Worm (Caenorhabditis elegans) whole organism, L1 larva: ENCODE data around the gene nep-23.
"Not testable (repeated sequence)": the region's sequence is repeated elsewhere in the genome, so short reads cannot be mapped to it uniquely, and the experiment has no call there.

Source experiments
- F16B12.6 ChIP-seq: fragments of 150-350 bp; optimal IDR thresholded peaks from 2 replicates; lab custom pipeline; 2014; ENCODE audit warnings: missing biosample characterization, missing genetic modification characterization
- aly-2 ChIP-seq: fragments of 150-350 bp; optimal IDR thresholded peaks from 2 replicates; lab custom pipeline; 2014; ENCODE audit warnings: missing biosample characterization, missing genetic modification characterization
- blmp-1 ChIP-seq: fragments of 150-350 bp; optimal IDR thresholded peaks from 2 replicates; lab custom pipeline; 2014; ENCODE audit warnings: missing biosample characterization, missing genetic modification characterization
- ceh-8 ChIP-seq: fragments of 200-800 bp; sonication (Bioruptor generic); optimal IDR thresholded peaks from 2 replicates; lab custom pipeline; 2018; ENCODE audit warnings: mild to moderate bottlenecking, missing genetic modification characterization, moderate library complexity, missing compliant biosample characterization
- ceh-82 ChIP-seq, 3 experiments: fragments of 150-350 bp in 1 of 3; sonication (generic microtip) in 2 of 3; optimal IDR thresholded peaks; 2 replicates each; lab custom pipeline; 2014 to 2017; ENCODE audit warnings: missing biosample characterization in 3 of 3, missing genetic modification characterization in 3 of 3
- efl-1 ChIP-seq, 4 experiments: fragments of 150-350 bp; optimal IDR thresholded peaks in 3 of 4; peaks in 1 of 4; 1 replicate in 1 of 4; 2 replicates in 3 of 4; lab custom pipeline; 2014; ENCODE audit warnings: missing biosample characterization in 2 of 4, missing genetic modification characterization in 2 of 4, missing genetic modification reagents in 2 of 4
- egl-13 ChIP-seq: sonication (generic microtip); optimal IDR thresholded peaks from 2 replicates; lab custom pipeline; 2016; ENCODE audit warnings: missing genotype, missing genetic modification reagents, missing genetic modification characterization, missing compliant biosample characterization
- elt-3 ChIP-seq, 6 experiments: fragments of 150-350 bp in 1 of 6; sonication (generic microtip); optimal IDR thresholded peaks; 2 replicates each; lab custom pipeline; 2017 to 2018; ENCODE audit warnings: missing biosample characterization in 6 of 6, missing genetic modification characterization in 6 of 6, inconsistent platforms in 1 of 6
- fkh-4 ChIP-seq: sonication (generic microtip); optimal IDR thresholded peaks from 2 replicates; lab custom pipeline; 2016; ENCODE audit warnings: missing compliant biosample characterization, missing genetic modification characterization, borderline replicate concordance
- irx-1 ChIP-seq: sonication (generic microtip); optimal IDR thresholded peaks from 2 replicates; lab custom pipeline; 2016; ENCODE audit warnings: missing genetic modification characterization, missing compliant biosample characterization
- isw-1 ChIP-seq: fragments of 200-800 bp; sonication (Bioruptor generic); IDR thresholded peaks from 2 replicates; pipeline ENCODE4 v1.3.6; 2022; ENCODE audit warnings: missing genetic modification characterization, missing compliant biosample characterization
- lin-13 ChIP-seq: fragments of 150-350 bp; optimal IDR thresholded peaks from 2 replicates; lab custom pipeline; 2014; ENCODE audit warnings: missing biosample characterization, missing genetic modification reagents, missing genetic modification characterization
- lin-14 ChIP-seq: fragments of 200-800 bp; sonication (Bioruptor generic); optimal IDR thresholded peaks from 2 replicates; lab custom pipeline; 2018; ENCODE audit warnings: mild to moderate bottlenecking, missing genetic modification characterization, moderate library complexity, missing compliant biosample characterization
- lir-3 ChIP-seq: sonication (generic microtip); optimal IDR thresholded peaks from 2 replicates; lab custom pipeline; 2016; ENCODE audit warnings: mild to moderate bottlenecking, missing genetic modification characterization, moderate library complexity, missing compliant biosample characterization; ENCODE audit not compliant: poor library complexity
- mab-9 ChIP-seq: fragments of 200-800 bp; sonication (Bioruptor generic); IDR thresholded peaks from 2 replicates; pipeline ENCODE4 v1.3.6; 2022; ENCODE audit warnings: missing genetic modification reagents, missing genetic modification characterization, missing compliant biosample characterization
- nhr-19 ChIP-seq: fragments of 200-800 bp; sonication (Bioruptor generic); conservative IDR thresholded peaks from 2 replicates; pipeline ENCODE4 v1.3.6; 2022; ENCODE audit warnings: missing genetic modification characterization, missing compliant biosample characterization
- nhr-20 ChIP-seq: sonication (generic microtip); optimal IDR thresholded peaks from 2 replicates; lab custom pipeline; 2016; ENCODE audit warnings: mild to moderate bottlenecking, missing genetic modification characterization, missing compliant biosample characterization
- nhr-28 ChIP-seq: fragments of 150-350 bp; optimal IDR thresholded peaks from 2 replicates; lab custom pipeline; 2014; ENCODE audit warnings: missing biosample characterization, missing genetic modification characterization
- nhr-71 ChIP-seq: sonication (generic microtip); optimal IDR thresholded peaks from 2 replicates; lab custom pipeline; 2016; ENCODE audit warnings: mild to moderate bottlenecking, missing genetic modification characterization, moderate library complexity, missing compliant biosample characterization
- nhr-76 ChIP-seq: sonication (generic microtip); optimal IDR thresholded peaks from 2 replicates; lab custom pipeline; 2017; ENCODE audit warnings: missing biosample characterization, missing genetic modification characterization
- nhr-85 ChIP-seq: sonication (generic microtip); peaks from one replicate; lab custom pipeline; 2016; ENCODE audit warnings: missing genetic modification characterization, inconsistent platforms, missing compliant biosample characterization
- nhr-90 ChIP-seq: sonication (generic microtip); optimal IDR thresholded peaks from 2 replicates; lab custom pipeline; 2016; ENCODE audit warnings: mild to moderate bottlenecking, missing genetic modification characterization, missing compliant biosample characterization; ENCODE audit not compliant: poor library complexity
- pag-3 ChIP-seq: sonication (generic microtip); optimal IDR thresholded peaks from 2 replicates; lab custom pipeline; 2017; ENCODE audit warnings: missing genetic modification characterization, mild to moderate bottlenecking, missing compliant biosample characterization, antibody characterized with exemption, borderline replicate concordance; ENCODE audit not compliant: insufficient read depth
- skn-1 ChIP-seq: fragments of 150-350 bp; optimal IDR thresholded peaks from 2 replicates; lab custom pipeline; 2014; ENCODE audit warnings: missing biosample characterization, missing genetic modification characterization
- sptf-1 ChIP-seq: fragments of 150-350 bp; optimal IDR thresholded peaks from 2 replicates; lab custom pipeline; 2014; ENCODE audit warnings: missing biosample characterization, missing genetic modification characterization
- tbx-2 ChIP-seq: sonication (generic microtip); optimal IDR thresholded peaks from 2 replicates; lab custom pipeline; 2016; ENCODE audit warnings: missing genetic modification characterization, missing compliant biosample characterization
- unc-30 ChIP-seq: sonication (generic microtip); optimal IDR thresholded peaks from 2 replicates; lab custom pipeline; 2017; ENCODE audit warnings: missing biosample characterization, missing genetic modification characterization
- unc-62 ChIP-seq: fragments of 150-350 bp; optimal IDR thresholded peaks from 2 replicates; lab custom pipeline; 2014; ENCODE audit warnings: missing biosample characterization, missing genetic modification reagents, missing genetic modification characterization
- unc-98 ChIP-seq: fragments of 200-800 bp; sonication (Bioruptor generic); IDR thresholded peaks from 2 replicates; pipeline ENCODE4 v1.3.6; 2022; ENCODE audit warnings: missing genetic modification characterization, missing compliant biosample characterization
- xbp-1 ChIP-seq: sonication (generic microtip); optimal IDR thresholded peaks from 2 replicates; lab custom pipeline; 2016; ENCODE audit warnings: missing genetic modification characterization, missing compliant biosample characterization
- zag-1 ChIP-seq: fragments of 150-350 bp; optimal IDR thresholded peaks from 2 replicates; lab custom pipeline; 2014; ENCODE audit warnings: missing biosample characterization, missing genetic modification characterization
- zip-4 ChIP-seq: fragments of 200-800 bp; sonication (Bioruptor generic); optimal IDR thresholded peaks from 2 replicates; lab custom pipeline; 2018; ENCODE audit warnings: mild to moderate bottlenecking, missing genetic modification characterization, moderate library complexity, missing compliant biosample characterization
- ztf-11 ChIP-seq, 2 experiments: sonication (generic microtip); optimal IDR thresholded peaks; 2 replicates each; lab custom pipeline; 2016 to 2017; ENCODE audit warnings: missing genetic modification characterization in 2 of 2, missing biosample characterization in 1 of 2, missing compliant biosample characterization in 1 of 2

Gene nep-23

ce11 chrIV:16920041-16920440, at the start of gene nep-23:
nep-23 (plus strand) TSS chrIV:16920341.
- TF ChIP-seq lin-13 (no peak), zip-4 (GFP tag; lab: Kevin White, UChicago) (no peak), unc-30 (tag; lab: Kevin White, UChicago) (no peak), blmp-1 (tag; lab: Kevin White, UChicago) (no peak)

- TF ChIP-seq nhr-71 (tag; lab: Kevin White, UChicago) (no peak), efl-1 (optimal IDR thresholded peaks at IDR 0.05; lab: Kevin White, UChicago) (no peak), efl-1 (GFP tag; optimal IDR thresholded peaks at IDR 0.05 in 1 of 2; lab: Kevin White, UChicago) (no peak), egl-13 (no peak), tbx-2 (tag; lab: Kevin White, UChicago) (no peak)
- TF ChIP-seq, all 84 proteins: peak for 0
These were observed 31.6 kb upstream of the nep-23 start for ce11 chrIV:16888580-16888979.

DNA sequence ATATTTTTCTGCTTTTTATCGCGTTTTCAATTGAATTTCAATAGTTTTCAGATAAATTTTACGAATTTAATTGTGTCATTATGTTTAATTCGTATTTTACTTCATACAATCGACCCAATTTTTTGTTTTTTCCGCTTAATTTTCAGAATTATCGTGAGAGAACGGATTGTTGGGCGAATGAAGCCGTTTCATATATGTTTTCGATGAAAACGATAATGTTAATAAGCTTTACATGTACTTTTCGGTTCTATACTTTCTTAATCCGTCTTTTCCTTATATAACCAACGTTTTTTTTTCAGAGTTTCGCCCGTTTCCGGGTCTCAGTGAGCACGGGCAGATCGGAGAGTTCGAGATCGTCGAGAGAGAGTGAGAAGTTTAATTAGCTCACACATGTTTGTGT, 24.9 kb upstream of the nep-23 start, which contains the start of gene T06A10.2:
Gene T06A10.2, plus strand, starts transcription at position 301 of the 400 bp plus-strand sequence.
- not testable (repeated sequence) for TF ChIP-seq nhr-20; unc-98; efl-1 (optimal IDR thresholded peaks at IDR 0.05; lab: Kevin White, UChicago); efl-1 (GFP tag; optimal IDR thresholded peaks at IDR 0.05 in 1 of 2; lab: Kevin White, UChicago)

- no peak for TF ChIP-seq lin-14 (GFP tag; lab: Kevin White, UChicago)
- TF ChIP-seq elt-3 (tag; optimal IDR thresholded peaks at IDR 0.05; lab: Kevin White, UChicago), result no peak
- TF ChIP-seq sptf-1 (tag; lab: Kevin White, UChicago), result no peak
- TF ChIP-seq aly-2 (tag; lab: Kevin White, UChicago), result no peak
- no peak for TF ChIP-seq fkh-4 (tag; lab: Kevin White, UChicago)
- TF ChIP-seq pag-3 (tag; lab: Kevin White, UChicago), result no peak
- TF ChIP-seq irx-1, result no peak
- no peak for TF ChIP-seq xbp-1 (tag; lab: Kevin White, UChicago)
- no peak for TF ChIP-seq nhr-85
- no peak for TF ChIP-seq nhr-76 (tag; lab: Kevin White, UChicago)
- TF ChIP-seq lir-3 (tag; lab: Kevin White, UChicago), result no peak
- no peak for TF ChIP-seq isw-1 (GFP tag; lab: Robert Waterston, UW)
These were observed 21.9 kb upstream of the nep-23 start for ce11 chrIV:16898205-16898604.

- TF ChIP-seq zag-1 (no peak), unc-62 (GFP tag; lab: Kevin White, UChicago) (no peak), nhr-19 (no peak), elt-3 (tag; optimal IDR thresholded peaks at IDR 0.05; lab: Kevin White, UChicago) (no peak), mab-9 (GFP tag; lab: Robert Waterston, UW) (no peak), xbp-1 (tag; lab: Kevin White, UChicago) (no peak), nhr-90 (tag; lab: Kevin White, UChicago) (no peak), ztf-11 (tag; optimal IDR thresholded peaks at IDR 0.05; lab: Kevin White, UChicago) (no peak), ceh-82 (tag; optimal IDR thresholded peaks at IDR 0.05; lab: Kevin White, UChicago) (no peak), ceh-8 (GFP tag; lab: Kevin White, UChicago) (no peak), nhr-85 (no peak), nhr-28 (no peak), F16B12.6 (tag; lab: Kevin White, UChicago) (no peak), skn-1 (no peak)
These were observed 4.4 kb upstream of the nep-23 start, which contains the start of gene Y116A8C.3 for ce11 chrIV:16915751-16916150. Y116A8C.3 (plus strand) TSS chrIV:16916051.
